Fruit fly (Drosophila melanogaster): Measurements from ENCODE around the gene CSN8.

Gene CSN8

dm6 chr2L:8350560-8351171 lies 14.0 kb upstream of the CSN8 start (continued):
- TF ChIP-seq CG13123 (GFP tag; optimal IDR thresholded peaks at IDR 0.05), result no peak
- TF ChIP-seq jumu (GFP tag; optimal IDR thresholded peaks at IDR 0.05), result no peak
- TF ChIP-seq CG6813 (GFP tag; optimal IDR thresholded peaks at IDR 0.05), result peak; percentile 36
- TF ChIP-seq vfl (GFP tag; optimal IDR thresholded peaks at IDR 0.05), result no peak
- TF ChIP-seq Sox100B (GFP tag; optimal IDR thresholded peaks at IDR 0.05), result peak; percentile 8
- peak; percentile 59 for TF ChIP-seq CG17359 (tag; optimal IDR thresholded peaks at IDR 0.05)
- TF ChIP-seq Asciz (GFP tag; optimal IDR thresholded peaks at IDR 0.05), result peak; percentile 39
- TF ChIP-seq CG17186 (GFP tag; optimal IDR thresholded peaks at IDR 0.05), result no peak
- TF ChIP-seq CG32767 (GFP tag; IDR thresholded peaks at IDR 0.05), result no peak
- TF ChIP-seq CG12769 (tag; optimal IDR thresholded peaks at IDR 0.05), result peak; percentile 65
- no peak for TF ChIP-seq NK7.1 (GFP tag; optimal IDR thresholded peaks at IDR 0.05)
- TF ChIP-seq Nf-YA (GFP tag; IDR thresholded peaks at IDR 0.05), result no peak
- peak; percentile 52 for TF ChIP-seq CG12744 (GFP tag; optimal IDR thresholded peaks at IDR 0.05)
- TF ChIP-seq salm (tag; optimal IDR thresholded peaks at IDR 0.05), result peak; percentile 39
- no peak for TF ChIP-seq CG7963 (GFP tag; IDR thresholded peaks at IDR 0.05; ENCODE audit: partially characterized antibody)
- no peak for TF ChIP-seq hbn (GFP tag; IDR thresholded peaks at IDR 0.05; ENCODE audit: partially characterized antibody)
- TF ChIP-seq fd64A (GFP tag; optimal IDR thresholded peaks at IDR 0.05), result no peak
- TF ChIP-seq CG17802 (tag; optimal IDR thresholded peaks at IDR 0.05), result no peak
- TF ChIP-seq Eip74EF (GFP tag; optimal IDR thresholded peaks at IDR 0.05), result peak in 1 of 2 experiments; percentile 23
- TF ChIP-seq CG3838 (GFP tag; optimal IDR thresholded peaks at IDR 0.05), result no peak
- peak; percentile 8 for TF ChIP-seq Oli (tag; optimal IDR thresholded peaks at IDR 0.05)
- peak; percentile 31 for TF ChIP-seq CG10209 (GFP tag; optimal IDR thresholded peaks at IDR 0.05)
- TF ChIP-seq chm (GFP tag; IDR thresholded peaks at IDR 0.05), result no peak
- no peak; the same call in 1 of the 2 replicates for TF ChIP-seq Rfx (GFP tag; IDR thresholded peaks at IDR 0.05)
- peak; percentile 39 for TF ChIP-seq CG12219 (GFP tag; optimal IDR thresholded peaks at IDR 0.05)
- TF ChIP-seq Spps (tag; optimal IDR thresholded peaks at IDR 0.05), result no peak
- no peak for TF ChIP-seq ato (GFP tag; IDR thresholded peaks at IDR 0.05; ENCODE audit: partially characterized antibody)
- peak; percentile 22 for TF ChIP-seq CG31365 (tag; optimal IDR thresholded peaks at IDR 0.05)
- no peak for TF ChIP-seq CG3847 (GFP tag; IDR thresholded peaks at IDR 0.05)
- TF ChIP-seq CG12391 (tag; optimal IDR thresholded peaks at IDR 0.05), result peak; percentile 21
- TF ChIP-seq Fer1 (GFP tag; optimal IDR thresholded peaks at IDR 0.05), result peak; percentile 75
- TF ChIP-seq Elba2 (GFP tag; optimal IDR thresholded peaks at IDR 0.05), result no peak
- peak; percentile 31 for TF ChIP-seq CG13424 (tag; optimal IDR thresholded peaks at IDR 0.05)
- peak; percentile 52 for TF ChIP-seq Hand (GFP tag; optimal IDR thresholded peaks at IDR 0.05)
- TF ChIP-seq YL-1 (GFP tag; optimal IDR thresholded peaks at IDR 0.05), result peak; percentile 17
- TF ChIP-seq CG11456 (GFP tag; IDR thresholded peaks at IDR 0.05), result no peak
- no peak for TF ChIP-seq CG30431 (GFP tag; optimal IDR thresholded peaks at IDR 0.05)
- peak; percentile 54 for TF ChIP-seq CG17568 (GFP tag; optimal IDR thresholded peaks at IDR 0.05)
- no peak for TF ChIP-seq Bgb (GFP tag; IDR thresholded peaks at IDR 0.05; ENCODE audit: partially characterized antibody)
- TF ChIP-seq Mrtf (GFP tag; IDR thresholded peaks at IDR 0.05), result no peak
- TF ChIP-seq CG12299 (tag; optimal IDR thresholded peaks at IDR 0.05), result no peak
- TF ChIP-seq inv (GFP tag; IDR thresholded peaks at IDR 0.05; ENCODE audit: partially characterized antibody), result no peak
- TF ChIP-seq shn (GFP tag; optimal IDR thresholded peaks at IDR 0.05), result no peak
- TF ChIP-seq Vsx1 (GFP tag; optimal IDR thresholded peaks at IDR 0.05), result peak; percentile 51
- TF ChIP-seq sr (GFP tag; IDR thresholded peaks at IDR 0.05), result no peak
- peak; percentile 35 for TF ChIP-seq luna (GFP tag; optimal IDR thresholded peaks at IDR 0.05)
- peak; percentile 27 for TF ChIP-seq CG7839 (tag; optimal IDR thresholded peaks at IDR 0.05)
- peak; percentile 80 for TF ChIP-seq ATbp (GFP tag; optimal IDR thresholded peaks at IDR 0.05)
- TF ChIP-seq phol (tag; optimal IDR thresholded peaks at IDR 0.05), result no peak

Measured in whole organism, embryonic.